Worm (Caenorhabditis elegans) whole organism, L3 larva: ENCODE results near the gene vit-2.

Source experiments
- R02D3.7 ChIP-seq: fragments of 150-350 bp; optimal IDR thresholded peaks from 2 replicates; lab custom pipeline; 2014; ENCODE audit warnings: missing biosample characterization, missing genetic modification characterization
- ZK546.5 ChIP-seq: sonication (generic microtip); optimal IDR thresholded peaks from 2 replicates; lab custom pipeline; 2017; ENCODE audit warnings: missing biosample characterization, missing genetic modification characterization
- ama-1 ChIP-seq: fragments of 150-350 bp; optimal IDR thresholded peaks from 2 replicates; lab custom pipeline; 2018
- ceh-28 ChIP-seq: fragments of 150-350 bp; optimal IDR thresholded peaks from 2 replicates; lab custom pipeline; 2014; ENCODE audit warnings: missing biosample characterization, missing genetic modification reagents, missing genetic modification characterization
- ceh-82 ChIP-seq: fragments of 150-350 bp; optimal IDR thresholded peaks from 2 replicates; lab custom pipeline; 2014; ENCODE audit warnings: missing biosample characterization, missing genetic modification characterization
- egl-27 ChIP-seq: sonication (generic microtip); optimal IDR thresholded peaks from 4 replicates; lab custom pipeline; 2017; ENCODE audit warnings: missing biosample characterization, missing genetic modification reagents, missing genetic modification characterization
- egl-5 ChIP-seq: fragments of 150-350 bp; optimal IDR thresholded peaks from 2 replicates; lab custom pipeline; 2017; ENCODE audit warnings: missing biosample characterization, missing genetic modification reagents, missing genetic modification characterization, inconsistent platforms
- elt-1 ChIP-seq: fragments of 150-350 bp; optimal IDR thresholded peaks from 2 replicates; lab custom pipeline; 2014; ENCODE audit warnings: missing biosample characterization, missing genetic modification characterization
- elt-2 ChIP-seq: sonication (generic microtip); optimal IDR thresholded peaks from 2 replicates; lab custom pipeline; 2016; ENCODE audit warnings: missing genetic modification reagents, mild to moderate bottlenecking, missing genetic modification characterization, missing compliant biosample characterization
- elt-3 ChIP-seq, 3 experiments: fragments of 150-350 bp in 1 of 3; sonication (generic microtip) in 2 of 3; optimal IDR thresholded peaks; 2 replicates in 2 of 3; 4 replicates in 1 of 3; lab custom pipeline; 2014 to 2017; ENCODE audit warnings: missing biosample characterization in 3 of 3, missing genetic modification characterization in 3 of 3
- eor-1 ChIP-seq, 2 experiments: fragments of 150-350 bp; optimal IDR thresholded peaks; 2 replicates each; lab custom pipeline; 2014 to 2018; ENCODE audit warnings: missing biosample characterization in 2 of 2, missing genetic modification characterization in 2 of 2
- fos-1 ChIP-seq: fragments of 150-350 bp; optimal IDR thresholded peaks from 2 replicates; lab custom pipeline; 2014; ENCODE audit warnings: missing biosample characterization, missing genetic modification characterization
- hmg-11 ChIP-seq: sonication (generic microtip); optimal IDR thresholded peaks from 2 replicates; lab custom pipeline; 2016; ENCODE audit warnings: missing genetic modification characterization, missing compliant biosample characterization
- lin-15B ChIP-seq: fragments of 150-350 bp; optimal IDR thresholded peaks from 2 replicates; lab custom pipeline; 2014; ENCODE audit warnings: missing biosample characterization, missing genetic modification characterization
- lin-39 ChIP-seq: fragments of 150-350 bp; optimal IDR thresholded peaks from 2 replicates; lab custom pipeline; 2018; ENCODE audit warnings: missing biosample characterization, missing genetic modification reagents, missing genetic modification characterization
- mdl-1 ChIP-seq: fragments of 150-350 bp; optimal IDR thresholded peaks from 2 replicates; lab custom pipeline; 2014; ENCODE audit warnings: missing biosample characterization, missing genetic modification characterization
- mml-1 ChIP-seq: fragments of 150-350 bp; sonication (generic microtip); optimal IDR thresholded peaks from 3 replicates; lab custom pipeline; 2014; ENCODE audit warnings: missing biosample characterization, missing genetic modification characterization
- nfya-1 ChIP-seq: sonication (generic microtip); optimal IDR thresholded peaks from 2 replicates; lab custom pipeline; 2017; ENCODE audit warnings: missing genetic modification characterization, mild to moderate bottlenecking, missing compliant biosample characterization, antibody characterized with exemption, moderate library complexity; ENCODE audit not compliant: insufficient read depth
- nhr-23 ChIP-seq: fragments of 150-350 bp; optimal IDR thresholded peaks from 2 replicates; lab custom pipeline; 2014; ENCODE audit warnings: missing biosample characterization, missing genetic modification reagents, missing genetic modification characterization
- nhr-237 ChIP-seq: fragments of 150-350 bp; optimal IDR thresholded peaks from 2 replicates; lab custom pipeline; 2014; ENCODE audit warnings: missing biosample characterization, missing genetic modification characterization
- nhr-25 ChIP-seq: sonication (generic microtip); optimal IDR thresholded peaks from 2 replicates; lab custom pipeline; 2017; ENCODE audit warnings: missing biosample characterization, missing genetic modification characterization
- nhr-28 ChIP-seq: fragments of 150-350 bp; optimal IDR thresholded peaks from 2 replicates; lab custom pipeline; 2014; ENCODE audit warnings: missing biosample characterization, missing genetic modification characterization
- nhr-43 ChIP-seq: sonication (generic microtip); optimal IDR thresholded peaks from 2 replicates; lab custom pipeline; 2016; ENCODE audit warnings: mild to moderate bottlenecking, missing genetic modification characterization, missing compliant biosample characterization; ENCODE audit not compliant: poor library complexity, severe bottlenecking
- nhr-77 ChIP-seq: fragments of 150-350 bp; optimal IDR thresholded peaks from 2 replicates; lab custom pipeline; 2014; ENCODE audit warnings: missing biosample characterization, missing genetic modification characterization
- pha-4 ChIP-seq: fragments of 150-350 bp; optimal IDR thresholded peaks from 2 replicates; lab custom pipeline; 2014; ENCODE audit warnings: missing biosample characterization, missing genetic modification reagents, missing genetic modification characterization
- pqm-1 ChIP-seq: fragments of 150-350 bp; optimal IDR thresholded peaks from 2 replicates; lab custom pipeline; 2017; ENCODE audit warnings: missing biosample characterization, missing genetic modification characterization, inconsistent platforms
- sea-2 ChIP-seq: fragments of 150-350 bp; sonication (generic microtip); optimal IDR thresholded peaks from 4 replicates; lab custom pipeline; 2014; ENCODE audit warnings: missing biosample characterization, missing genetic modification reagents, missing genetic modification characterization
- snpc-4 ChIP-seq: fragments of 150-350 bp; optimal IDR thresholded peaks from 2 replicates; lab custom pipeline; 2014; ENCODE audit warnings: missing biosample characterization, missing genetic modification characterization
- tbx-2 ChIP-seq: sonication (generic microtip); optimal IDR thresholded peaks from 2 replicates; lab custom pipeline; 2016; ENCODE audit warnings: mild to moderate bottlenecking, missing genetic modification characterization, missing compliant biosample characterization
- unc-39 ChIP-seq: sonication (generic microtip); optimal IDR thresholded peaks from 4 replicates; lab custom pipeline; 2017; ENCODE audit warnings: missing biosample characterization, missing genetic modification characterization
- unc-62 ChIP-seq: fragments of 150-350 bp; sonication (generic microtip); optimal IDR thresholded peaks from 4 replicates; lab custom pipeline; 2014; ENCODE audit warnings: missing biosample characterization, missing genetic modification reagents, missing genetic modification characterization
- zag-1 ChIP-seq: fragments of 150-350 bp; optimal IDR thresholded peaks from 2 replicates; lab custom pipeline; 2014; ENCODE audit warnings: missing biosample characterization, missing genetic modification characterization
- ztf-11 ChIP-seq: fragments of 150-350 bp; optimal IDR thresholded peaks from 2 replicates; lab custom pipeline; 2014; ENCODE audit warnings: missing biosample characterization, missing genetic modification characterization

Gene vit-2

ce11 chrX:5100738-5101379 is at the start of gene vit-2:
TSS of gene vit-2 (plus strand) at chrX:5101042.
- TF ChIP-seq elt-3 (tag; optimal IDR thresholded peaks at IDR 0.05; lab: Kevin White, UChicago) (no peak), ama-1 (lab: Kevin White, UChicago) (no peak), R02D3.7 (tag; lab: Kevin White, UChicago) (no peak), sea-2 (no peak), tbx-2 (tag; lab: Kevin White, UChicago) (no peak), nhr-43 (no peak), unc-39 (tag; lab: Kevin White, UChicago) (no peak), mdl-1 (tag; lab: Kevin White, UChicago) (no peak), fos-1 (tag; lab: Kevin White, UChicago) (no peak), ceh-82 (no peak), pqm-1 (tag; lab: Kevin White, UChicago) (no peak), eor-1 (tag; optimal IDR thresholded peaks at IDR 0.05; lab: Kevin White, UChicago) (no peak), mml-1 (no peak), egl-27 (tag; lab: Kevin White, UChicago) (no peak), nhr-28 (tag; lab: Kevin White, UChicago) (no peak), snpc-4 (tag; lab: Kevin White, UChicago) (no peak), unc-62 (GFP tag; lab: Kevin White, UChicago) (no peak)

ce11 chrX:5056199-5056598 is 44.6 kb upstream of the vit-2 start:
- peak; percentile 28 for TF ChIP-seq nhr-43

DNA sequence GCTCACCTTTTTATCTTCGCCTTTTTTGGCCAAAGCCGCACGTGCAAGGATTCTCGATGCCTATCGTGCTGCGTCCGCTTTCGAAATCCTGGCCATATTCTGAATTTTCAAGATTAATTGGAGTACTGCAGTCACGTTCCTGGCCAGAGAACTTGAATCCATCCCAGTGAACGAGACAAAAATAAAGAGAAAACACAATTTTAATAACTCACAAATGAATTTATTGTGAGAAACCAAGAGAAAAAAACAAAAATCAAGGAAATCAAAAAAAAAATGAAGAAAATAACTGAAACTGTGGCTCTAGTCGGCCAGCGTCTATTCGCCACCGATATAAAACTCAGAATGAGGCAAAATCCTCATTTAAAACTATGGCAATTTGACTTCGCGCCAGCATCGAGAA is 41.7 kb upstream of the vit-2 start, which contains the start of gene C24H10.4:
TSS of gene C24H10.4 (minus strand) at position 101 of the 400 bp plus-strand sequence.
- TF ChIP-seq ZK546.5 (no peak), pqm-1 (tag; lab: Kevin White, UChicago) (no peak), eor-1 (tag; optimal IDR thresholded peaks at IDR 0.05; lab: Kevin White, UChicago) (no peak), nhr-237 (tag; lab: Kevin White, UChicago) (no peak), lin-15B (tag; lab: Kevin White, UChicago) (no peak), ztf-11 (tag; lab: Kevin White, UChicago) (no peak)

ce11 chrX:5060756-5061155 is 40.1 kb upstream of the vit-2 start, which contains the start of gene C24H10.3:
TSS of gene C24H10.3 (plus strand) at chrX:5061056.
- TF ChIP-seq nhr-25 (tag; lab: Kevin White, UChicago): peak; percentile 59
- TF ChIP-seq elt-3 (tag; optimal IDR thresholded peaks at IDR 0.05; lab: Kevin White, UChicago): peak in 1 of 3 experiments; percentile 26
- no peak for TF ChIP-seq nhr-77 (tag; lab: Kevin White, UChicago)

- TF ChIP-seq nhr-23 (peak; percentile 55), ztf-11 (tag; lab: Kevin White, UChicago) (no peak), elt-1 (tag; lab: Kevin White, UChicago) (peak; percentile 93), hmg-11 (tag; lab: Kevin White, UChicago) (no peak), nhr-25 (tag; lab: Kevin White, UChicago) (peak; percentile 38)
Observed at ce11 chrX:5061763-5062162, 39.1 kb upstream of the vit-2 start.

DNA sequence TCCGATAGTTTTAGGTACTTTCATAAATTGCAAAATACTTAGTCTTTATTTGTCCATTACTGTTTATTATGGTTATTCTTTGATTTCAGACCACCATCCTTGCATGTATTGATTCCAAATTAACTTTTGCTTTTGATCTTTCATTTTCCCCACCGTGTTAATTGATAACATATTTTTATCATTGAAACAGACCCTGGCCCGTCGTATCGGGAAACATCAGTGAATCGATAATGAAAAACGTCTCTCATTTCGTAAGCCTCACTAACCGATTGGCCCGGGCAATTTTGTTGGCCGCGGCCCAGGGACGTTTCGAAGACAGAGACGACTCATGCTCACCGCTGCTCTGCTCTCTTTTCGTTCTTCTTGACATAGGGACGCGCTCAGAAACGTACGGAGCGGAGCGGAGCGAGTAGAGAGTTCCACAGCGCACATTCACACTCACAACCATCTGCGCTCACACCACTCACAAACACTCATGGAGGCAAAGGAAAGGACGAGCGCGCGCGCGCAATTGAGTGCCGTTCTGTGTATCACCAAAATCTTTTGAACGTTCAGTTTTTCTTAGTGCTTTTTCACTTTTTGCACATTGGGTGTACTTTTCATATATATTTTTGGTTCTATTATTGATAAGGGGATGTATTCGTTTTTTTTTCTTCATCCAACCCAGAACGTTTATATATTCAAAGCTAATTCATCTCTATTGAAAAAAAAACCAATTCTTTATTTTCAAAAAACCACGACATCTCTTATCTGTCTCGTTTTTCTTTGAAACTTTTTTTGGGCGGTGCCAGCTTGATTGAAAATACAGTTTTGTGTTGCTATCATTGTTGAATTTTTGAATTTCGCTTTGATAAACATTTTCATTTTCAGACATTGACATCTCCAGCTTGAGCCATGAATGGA is 36.8 kb upstream of the vit-2 start, which contains the start of gene C24H10.2:
TSS of gene C24H10.2 (plus strand) at position 853 of the 903 bp plus-strand sequence.
- TF ChIP-seq elt-2: peak; percentile 90
- TF ChIP-seq ceh-28 (tag; lab: Kevin White, UChicago): peak; percentile 60
- TF ChIP-seq elt-1 (tag; lab: Kevin White, UChicago): peak; percentile 8
- TF ChIP-seq lin-39 (tag; lab: Kevin White, UChicago): peak; percentile 91
- TF ChIP-seq zag-1 (tag; lab: Kevin White, UChicago): no peak
- TF ChIP-seq hmg-11 (tag; lab: Kevin White, UChicago): peak; percentile 69
- TF ChIP-seq tbx-2 (tag; lab: Kevin White, UChicago): peak; percentile 20
- peak; percentile 51 for TF ChIP-seq pha-4 (tag; lab: Kevin White, UChicago)
- no peak for TF ChIP-seq ceh-82
- peak; percentile 56 for TF ChIP-seq egl-5 (tag; lab: Kevin White, UChicago)
- TF ChIP-seq nhr-28 (tag; lab: Kevin White, UChicago): no peak
- TF ChIP-seq pqm-1 (tag; lab: Kevin White, UChicago): peak; percentile 22
- peak; percentile 76 for TF ChIP-seq nfya-1 (tag; lab: Kevin White, UChicago)
